ENCODE assay signal across 3 fruit fly cellular contexts in genomic region chr2L:8576496-8577000, dm6.
TF ChIP-seq lines count a peak whose summit lies in the region.

No protein-coding gene starts in this region.

- TF ChIP-seq CTCF in whole organism, embryonic (GFP tag; optimal IDR thresholded peaks at IDR 0.05; lab: Kevin White, UChicago) = no peak

TF ChIP-seq in whole organism, embryonic, 481 proteins besides CTCF, POLR2A, EP300 and RAD21 (continues in another document):
- TF ChIP-seq CG10565 (GFP tag; optimal IDR thresholded peaks at IDR 0.05; lab: Kevin White, UChicago) (no peak), CG6813 (GFP tag; optimal IDR thresholded peaks at IDR 0.05; lab: Kevin White, UChicago) (peak; percentile 44), Drgx (GFP tag; IDR thresholded peaks at IDR 0.05; lab: Robert Waterston, UW) (0 out of 2 replicates have a peak, but pooled peaks have one; percentile 13), Awh (GFP tag; IDR thresholded peaks at IDR 0.05; lab: Robert Waterston, UW) (no peak), CG14710 (tag; optimal IDR thresholded peaks at IDR 0.05; lab: Kevin White, UChicago) (no peak), CG8765 (GFP tag; IDR thresholded peaks at IDR 0.05; lab: Robert Waterston, UW) (no peak), tna (GFP tag; IDR thresholded peaks at IDR 0.05; lab: Robert Waterston, UW; ENCODE audit: partially characterized antibody) (no peak), Hand (GFP tag; optimal IDR thresholded peaks at IDR 0.05; lab: Kevin White, UChicago) (no peak), CG8281 (tag; optimal IDR thresholded peaks at IDR 0.05; lab: Kevin White, UChicago) (peak; percentile 99), D19A (tag; optimal IDR thresholded peaks at IDR 0.05; lab: Kevin White, UChicago) (no peak), cg (GFP tag; optimal IDR thresholded peaks at IDR 0.05; lab: Kevin White, UChicago) (peak; percentile 2), CG2199 (GFP tag; IDR thresholded peaks at IDR 0.05; lab: Robert Waterston, UW) (0 out of 3 replicates have a peak, but pooled peaks have one; percentile 35), crol (GFP tag; IDR thresholded peaks at IDR 0.05; lab: Robert Waterston, UW) (peak; percentile 41; the same call in 1 of the 2 replicates), HLH4C (GFP tag; IDR thresholded peaks at IDR 0.05; lab: Robert Waterston, UW; ENCODE audit: partially characterized antibody) (no peak), Spps (tag; optimal IDR thresholded peaks at IDR 0.05; lab: Kevin White, UChicago) (no peak), CG8924 (tag; optimal IDR thresholded peaks at IDR 0.05; lab: Kevin White, UChicago) (peak; percentile 17), HLHmδ (GFP tag; optimal IDR thresholded peaks at IDR 0.05; lab: Kevin White, UChicago) (peak; percentile 56), CG15601 (tag; optimal IDR thresholded peaks at IDR 0.05; lab: Kevin White, UChicago) (no peak), nerfin-1 (tag; optimal IDR thresholded peaks at IDR 0.05; lab: Kevin White, UChicago) (peak; percentile 27), Kr (GFP tag; optimal IDR thresholded peaks at IDR 0.05; lab: Kevin White, UChicago) (peak; percentile 28), CG1603 (tag; optimal IDR thresholded peaks at IDR 0.05; lab: Kevin White, UChicago) (peak; percentile 18), mam (GFP tag; optimal IDR thresholded peaks at IDR 0.05; lab: Kevin White, UChicago) (no peak), Ets65A (GFP tag; lab: Kevin White, UChicago) (peak; percentile 22), CG33557 (GFP tag; optimal IDR thresholded peaks at IDR 0.05; lab: Kevin White, UChicago) (peak; percentile 18), MBD-R2 (GFP tag; IDR thresholded peaks at IDR 0.05; lab: Robert Waterston, UW) (no peak), Hr39 (optimal IDR thresholded peaks at IDR 0.05; lab: Kevin White, UChicago) (no peak), sens (GFP tag; lab: Kevin White, UChicago) (peak; percentile 2), CG12769 (tag; optimal IDR thresholded peaks at IDR 0.05; lab: Kevin White, UChicago) (no peak), pros (GFP tag; optimal IDR thresholded peaks at IDR 0.05; lab: Kevin White, UChicago) (peak; percentile 74), CG3995 (GFP tag; optimal IDR thresholded peaks at IDR 0.05; lab: Kevin White, UChicago) (no peak), CG1233 (GFP tag; optimal IDR thresholded peaks at IDR 0.05; lab: Kevin White, UChicago) (no peak)

TF ChIP-seq in whole organism, prepupa, 60 proteins besides CTCF, POLR2A, EP300 and RAD21:
- 0 out of 2 replicates have a peak, but pooled peaks have one; percentile 15 for TF ChIP-seq CG15336 (GFP tag; IDR thresholded peaks at IDR 0.05; lab: Robert Waterston, UW)
- peak; percentile 20 for TF ChIP-seq Eip78C (GFP tag; lab: Kevin White, UChicago)
- peak; percentile 51 for TF ChIP-seq fkh (GFP tag; optimal IDR thresholded peaks at IDR 0.05; lab: Kevin White, UChicago)
- no peak for TF ChIP-seq CG8632 (GFP tag; optimal IDR thresholded peaks at IDR 0.05; lab: Kevin White, UChicago)
- TF ChIP-seq CG6163 (GFP tag; IDR thresholded peaks at IDR 0.05; lab: Robert Waterston, UW) = 0 out of 3 replicates have a peak, but pooled peaks have one; percentile 44
- no peak for TF ChIP-seq CG34406 (GFP tag; optimal IDR thresholded peaks at IDR 0.05; lab: Kevin White, UChicago)
- TF ChIP-seq Sox14 (GFP tag; optimal IDR thresholded peaks at IDR 0.05; lab: Kevin White, UChicago) = no peak
- no peak for TF ChIP-seq Lpt (GFP tag; optimal IDR thresholded peaks at IDR 0.05; lab: Kevin White, UChicago)
- no peak for TF ChIP-seq Sox102F (GFP tag; optimal IDR thresholded peaks at IDR 0.05; lab: Kevin White, UChicago)

TF ChIP-seq in whole organism, pupa, 21 proteins besides CTCF, POLR2A, EP300 and RAD21:
- TF ChIP-seq CG4496 (GFP tag; IDR thresholded peaks at IDR 0.05; lab: Robert Waterston, UW) = 0 out of 3 replicates have a peak, but pooled peaks have one; percentile 33
- TF ChIP-seq CG12605 (GFP tag; IDR thresholded peaks at IDR 0.05; lab: Robert Waterston, UW) = no peak
